Worm (Caenorhabditis elegans) whole organism, L4 larva: Measurements from ENCODE around the gene col-158.
A peak's percentile ranks its signal among the peaks of the same experiment; 100 is the strongest.

Source experiments
- F10B5.3 ChIP-seq: sonication (generic microtip); optimal IDR thresholded peaks from 2 replicates; lab custom pipeline; 2016; ENCODE audit warnings: mild to moderate bottlenecking, missing genetic modification characterization, missing compliant biosample characterization
- T20F7.1 ChIP-seq: fragments of 200-800 bp; sonication (Bioruptor generic); optimal IDR thresholded peaks from 2 replicates; lab custom pipeline; 2018; ENCODE audit warnings: mild to moderate bottlenecking, missing genetic modification characterization, missing compliant biosample characterization
- Y75B8A.6 ChIP-seq: fragments of 200-800 bp; sonication (Bioruptor generic); IDR thresholded peaks from 2 replicates; pipeline ENCODE4 v1.3.6; 2022; ENCODE audit warnings: missing genetic modification reagents, missing genetic modification characterization, missing compliant biosample characterization
- ZK337.2 ChIP-seq: fragments of 200-800 bp; sonication (Bioruptor generic); IDR thresholded peaks from 2 replicates; pipeline ENCODE4 v1.3.6; 2022; ENCODE audit warnings: missing genetic modification reagents, missing genetic modification characterization, missing compliant biosample characterization
- aha-1 ChIP-seq: fragments of 150-350 bp; peaks from one replicate; lab custom pipeline; 2014; ENCODE audit warnings: missing biosample characterization, missing genetic modification characterization
- ama-1 ChIP-seq: fragments of 150-350 bp; optimal IDR thresholded peaks from 2 replicates; lab custom pipeline; 2014; ENCODE audit warnings: inconsistent platforms, mixed read lengths
- ceh-32 ChIP-seq: sonication (generic microtip); optimal IDR thresholded peaks from 2 replicates; lab custom pipeline; 2016; ENCODE audit warnings: mild to moderate bottlenecking, missing genetic modification characterization, missing compliant biosample characterization; ENCODE audit not compliant: poor library complexity
- ceh-82 ChIP-seq: sonication (generic microtip); optimal IDR thresholded peaks from 2 replicates; lab custom pipeline; 2017; ENCODE audit warnings: missing biosample characterization, missing genetic modification characterization
- ces-1 ChIP-seq: fragments of 150-350 bp; sonication (generic microtip); optimal IDR thresholded peaks from 4 replicates; lab custom pipeline; 2014; ENCODE audit warnings: missing biosample characterization, missing genetic modification reagents, missing genetic modification characterization
- cey-2 ChIP-seq: sonication (generic microtip); optimal IDR thresholded peaks from 3 replicates; lab custom pipeline; 2017; ENCODE audit warnings: missing genetic modification characterization, mild to moderate bottlenecking, missing compliant biosample characterization, antibody characterized with exemption, borderline replicate concordance; ENCODE audit not compliant: insufficient read depth
- daf-12 ChIP-seq: fragments of 150-350 bp; optimal IDR thresholded peaks from 2 replicates; lab custom pipeline; 2014; ENCODE audit warnings: missing biosample characterization, missing genetic modification reagents, missing genetic modification characterization
- daf-16 ChIP-seq, 3 experiments: sonication (generic microtip); optimal IDR thresholded peaks; 2 replicates each; lab custom pipeline; 2016 to 2017; ENCODE audit warnings: missing genetic modification characterization in 3 of 3, missing genetic modification reagents in 3 of 3, mild to moderate bottlenecking in 2 of 3, missing compliant biosample characterization in 2 of 3, missing biosample characterization in 1 of 3, moderate library complexity in 1 of 3
- daf-8 ChIP-seq: fragments of 200-800 bp; sonication (Bioruptor generic); IDR thresholded peaks from 2 replicates; pipeline ENCODE4 v1.3.6; 2022; ENCODE audit warnings: missing genetic modification characterization, missing compliant biosample characterization
- dmd-6 ChIP-seq: fragments of 200-800 bp; sonication (Bioruptor generic); IDR thresholded peaks from 2 replicates; pipeline ENCODE4 v1.3.6; 2022; ENCODE audit warnings: missing genetic modification reagents, missing genetic modification characterization, missing compliant biosample characterization
- duxl-1 ChIP-seq: sonication (generic microtip); optimal IDR thresholded peaks from 2 replicates; lab custom pipeline; 2016; ENCODE audit warnings: mild to moderate bottlenecking, missing genetic modification characterization, moderate library complexity, missing compliant biosample characterization; ENCODE audit not compliant: poor library complexity
- dve-1 ChIP-seq: sonication (generic microtip); optimal IDR thresholded peaks from 2 replicates; lab custom pipeline; 2017; ENCODE audit warnings: antibody characterized with exemption, mild to moderate bottlenecking, missing genetic modification characterization, missing compliant biosample characterization; ENCODE audit not compliant: insufficient read depth
- egl-43 ChIP-seq: fragments of 200-800 bp; sonication (Bioruptor generic); IDR thresholded peaks from 2 replicates; pipeline ENCODE4 v1.3.6; 2022; ENCODE audit warnings: missing genetic modification reagents, missing genetic modification characterization, missing compliant biosample characterization
- hif-1 ChIP-seq, 2 experiments: sonication (generic microtip); optimal IDR thresholded peaks; 2 replicates each; lab custom pipeline; 2016 to 2017; ENCODE audit warnings: missing compliant biosample characterization in 2 of 2, missing genetic modification characterization in 2 of 2, missing genetic modification reagents in 2 of 2, missing genotype in 2 of 2, mild to moderate bottlenecking in 1 of 2
- hlh-11 ChIP-seq: fragments of 200-800 bp; sonication (Bioruptor generic); optimal IDR thresholded peaks from 2 replicates; lab custom pipeline; 2018; ENCODE audit warnings: mild to moderate bottlenecking, missing genetic modification characterization, missing compliant biosample characterization
- hlh-30 ChIP-seq: sonication (generic microtip); optimal IDR thresholded peaks from 2 replicates; lab custom pipeline; 2017; ENCODE audit warnings: antibody characterized with exemption, mild to moderate bottlenecking, missing genetic modification characterization, missing compliant biosample characterization; ENCODE audit not compliant: insufficient read depth
- hmg-1.1 ChIP-seq: fragments of 200-800 bp; sonication (Bioruptor generic); IDR thresholded peaks from 2 replicates; pipeline ENCODE4 v1.3.6; 2022; ENCODE audit warnings: missing genetic modification reagents, missing genetic modification characterization, missing compliant biosample characterization
- lim-7 ChIP-seq: fragments of 200-800 bp; sonication (Bioruptor generic); IDR thresholded peaks from 2 replicates; pipeline ENCODE4 v1.3.6; 2022; ENCODE audit warnings: missing genetic modification characterization, missing compliant biosample characterization
- lin-15B ChIP-seq: fragments of 150-350 bp; sonication (generic microtip); optimal IDR thresholded peaks from 3 replicates; lab custom pipeline; 2014; ENCODE audit warnings: missing biosample characterization, missing genetic modification characterization
- lin-38 ChIP-seq: fragments of 200-800 bp; sonication (Bioruptor generic); IDR thresholded peaks from 2 replicates; pipeline ENCODE4 v1.3.6; 2022; ENCODE audit warnings: missing genetic modification reagents, missing genetic modification characterization, missing compliant biosample characterization
- lin-39 ChIP-seq: fragments of 150-350 bp; optimal IDR thresholded peaks from 2 replicates; lab custom pipeline; 2014; ENCODE audit warnings: missing biosample characterization, missing genetic modification reagents, missing genetic modification characterization
- lsy-2 ChIP-seq, 2 experiments: fragments of 150-350 bp in 1 of 2; sonication (generic microtip) in 1 of 2; optimal IDR thresholded peaks; 2 replicates each; lab custom pipeline; 2014 to 2017; ENCODE audit warnings: missing biosample characterization in 2 of 2, missing genetic modification characterization in 2 of 2
- madf-9 ChIP-seq: fragments of 200-800 bp; sonication (Bioruptor generic); conservative IDR thresholded peaks from 2 replicates; pipeline ENCODE4 v1.3.6; 2022; ENCODE audit warnings: missing genetic modification reagents, missing genetic modification characterization, missing compliant biosample characterization
- mdl-1 ChIP-seq, 2 experiments: fragments of 150-350 bp in 1 of 2; sonication (generic microtip) in 1 of 2; optimal IDR thresholded peaks; 2 replicates each; lab custom pipeline; 2014 to 2017; ENCODE audit warnings: missing biosample characterization in 2 of 2, missing genetic modification characterization in 2 of 2
- mdt-29 ChIP-seq: fragments of 200-800 bp; sonication (Bioruptor generic); IDR thresholded peaks from 2 replicates; pipeline ENCODE4 v1.3.6; 2022; ENCODE audit warnings: missing genetic modification reagents, missing genetic modification characterization, missing compliant biosample characterization
- mxl-3 ChIP-seq: fragments of 200-800 bp; sonication (Bioruptor generic); optimal IDR thresholded peaks from 2 replicates; lab custom pipeline; 2018; ENCODE audit warnings: mild to moderate bottlenecking, missing genetic modification characterization, missing compliant biosample characterization
- nhr-10 ChIP-seq: fragments of 150-350 bp; optimal IDR thresholded peaks from 2 replicates; lab custom pipeline; 2014; ENCODE audit warnings: missing biosample characterization, missing genetic modification characterization
- nhr-102 ChIP-seq: sonication (generic microtip); optimal IDR thresholded peaks from 2 replicates; lab custom pipeline; 2016; ENCODE audit warnings: mild to moderate bottlenecking, missing genetic modification characterization, moderate library complexity, missing compliant biosample characterization
- nhr-11 ChIP-seq: fragments of 150-350 bp; optimal IDR thresholded peaks from 2 replicates; lab custom pipeline; 2014; ENCODE audit warnings: missing biosample characterization, missing genetic modification characterization
- nhr-111 ChIP-seq: fragments of 200-800 bp; sonication (Bioruptor generic); optimal IDR thresholded peaks from 2 replicates; lab custom pipeline; 2018; ENCODE audit warnings: mild to moderate bottlenecking, missing genetic modification characterization, missing compliant biosample characterization
- nhr-28 ChIP-seq: fragments of 150-350 bp; optimal IDR thresholded peaks from 2 replicates; lab custom pipeline; 2014; ENCODE audit warnings: missing biosample characterization, missing genetic modification characterization
- nhr-41 ChIP-seq: fragments of 200-800 bp; sonication (Bioruptor generic); IDR thresholded peaks from 2 replicates; pipeline ENCODE4 v1.3.6; 2022; ENCODE audit warnings: missing genetic modification reagents, missing genetic modification characterization, missing compliant biosample characterization
- nhr-6 ChIP-seq: fragments of 150-350 bp; optimal IDR thresholded peaks from 2 replicates; lab custom pipeline; 2014; ENCODE audit warnings: missing biosample characterization, missing genetic modification characterization
- nhr-77 ChIP-seq: fragments of 150-350 bp; optimal IDR thresholded peaks from 2 replicates; lab custom pipeline; 2014; ENCODE audit warnings: missing biosample characterization, missing genetic modification characterization
- pha-4 ChIP-seq, 2 experiments: fragments of 150-350 bp in 1 of 2; fragments of 200-800 bp in 1 of 2; sonication (Bioruptor generic) in 1 of 2; IDR thresholded peaks in 1 of 2; optimal IDR thresholded peaks in 1 of 2; 2 replicates each; pipeline versions ENCODE4 v1.3.6 to Lab custom; 2014 to 2022; ENCODE audit warnings: missing genetic modification characterization in 2 of 2, missing genetic modification reagents in 2 of 2, missing biosample characterization in 1 of 2, missing compliant biosample characterization in 1 of 2
- php-3 ChIP-seq: fragments of 200-800 bp; sonication (Bioruptor generic); IDR thresholded peaks from 2 replicates; pipeline ENCODE4 v1.3.6; 2022; ENCODE audit warnings: missing genetic modification reagents, missing genetic modification characterization, missing compliant biosample characterization
- pqm-1 ChIP-seq: sonication (generic microtip); optimal IDR thresholded peaks from 2 replicates; lab custom pipeline; 2017; ENCODE audit warnings: missing biosample characterization, missing genetic modification characterization
- sdz-12 ChIP-seq: fragments of 200-800 bp; sonication (Bioruptor generic); optimal IDR thresholded peaks from 2 replicates; lab custom pipeline; 2018; ENCODE audit warnings: mild to moderate bottlenecking, missing genetic modification characterization, missing compliant biosample characterization
- set-16 ChIP-seq: fragments of 200-800 bp; sonication (Bioruptor generic); IDR thresholded peaks from 2 replicates; pipeline ENCODE4 v1.3.6; 2022; ENCODE audit warnings: missing genetic modification reagents, missing genetic modification characterization, missing compliant biosample characterization
- skn-1 ChIP-seq: fragments of 150-350 bp; optimal IDR thresholded peaks from 2 replicates; lab custom pipeline; 2014; ENCODE audit warnings: missing biosample characterization, missing genetic modification characterization
- spr-1 ChIP-seq: sonication (generic microtip); optimal IDR thresholded peaks from 2 replicates; lab custom pipeline; 2016; ENCODE audit warnings: mild to moderate bottlenecking, missing genetic modification characterization, missing compliant biosample characterization
- tag-97 ChIP-seq: fragments of 200-800 bp; sonication (Bioruptor generic); IDR thresholded peaks from 2 replicates; pipeline ENCODE4 v1.3.6; 2022; ENCODE audit warnings: missing genetic modification characterization, missing compliant biosample characterization
- zfp-2 ChIP-seq: sonication (generic microtip); optimal IDR thresholded peaks from 2 replicates; lab custom pipeline; 2016; ENCODE audit warnings: mild to moderate bottlenecking, missing genetic modification characterization, missing compliant biosample characterization
- zfp-3 ChIP-seq: fragments of 200-800 bp; sonication (Bioruptor generic); conservative IDR thresholded peaks from 2 replicates; pipeline ENCODE4 v1.3.6; 2022; ENCODE audit warnings: missing genetic modification reagents, missing genetic modification characterization, missing compliant biosample characterization
- zip-2 ChIP-seq: fragments of 150-350 bp; optimal IDR thresholded peaks from 2 replicates; lab custom pipeline; 2014; ENCODE audit warnings: missing biosample characterization, missing genetic modification characterization
- ztf-7 ChIP-seq: fragments of 150-350 bp; optimal IDR thresholded peaks from 2 replicates; lab custom pipeline; 2014; ENCODE audit warnings: missing biosample characterization, missing genetic modification characterization

Gene col-158

DNA sequence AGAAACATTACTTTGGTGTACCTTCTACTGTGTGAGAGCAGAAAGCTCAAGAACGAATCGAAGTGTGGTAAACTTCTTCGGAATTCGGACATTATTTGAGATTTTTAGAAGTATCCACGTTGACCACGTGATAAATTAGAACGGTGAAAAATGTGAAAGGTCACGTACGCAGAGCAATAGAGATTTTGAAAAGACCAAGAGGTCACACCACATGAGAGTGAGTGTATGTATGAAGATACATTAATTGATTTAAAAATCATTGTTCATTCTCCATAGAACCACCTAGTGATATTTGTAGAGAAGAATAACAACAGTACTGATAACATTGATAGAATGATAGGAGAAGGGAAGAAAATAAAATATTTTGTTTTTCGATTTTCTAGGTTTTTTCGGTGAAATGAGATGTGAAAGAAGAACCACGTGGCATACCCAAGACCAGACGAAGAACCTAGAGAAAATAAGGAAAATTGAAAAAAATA lies 6.9 kb upstream of the col-158 start, which contains the start of gene pyc-1:
pyc-1 (minus strand) TSS at position 69 of the 479 bp plus-strand sequence.
- TF ChIP-seq cey-2 (tag; lab: Kevin White, UChicago) (no peak), mdl-1 (tag; optimal IDR thresholded peaks at IDR 0.05; lab: Kevin White, UChicago) (peak in 1 of 2 experiments; percentile 47), zfp-3 (GFP tag; lab: Robert Waterston, UW) (peak; percentile 64), nhr-28 (tag; lab: Kevin White, UChicago) (peak; percentile 84), T20F7.1 (GFP tag; lab: Kevin White, UChicago) (peak; percentile 66), nhr-11 (tag; lab: Kevin White, UChicago) (peak; percentile 23), F10B5.3 (no peak), skn-1 (no peak), ceh-32 (tag; lab: Kevin White, UChicago) (no peak), nhr-41 (no peak), dmd-6 (GFP tag; lab: Robert Waterston, UW) (peak; percentile 47), nhr-6 (tag; lab: Kevin White, UChicago) (peak; percentile 47), aha-1 (tag; lab: Kevin White, UChicago) (peak; percentile 92), dve-1 (tag; lab: Kevin White, UChicago) (peak; percentile 76), nhr-111 (GFP tag; lab: Kevin White, UChicago) (no peak), ceh-82 (tag; lab: Kevin White, UChicago) (no peak), daf-16 (GFP tag; optimal IDR thresholded peaks at IDR 0.05; lab: Kevin White, UChicago) (no peak), daf-16 (tag; optimal IDR thresholded peaks at IDR 0.05; lab: Kevin White, UChicago) (peak; percentile 91), ces-1 (no peak), pha-4 (GFP tag; IDR thresholded peaks at IDR 0.05; lab: Robert Waterston, UW) (0 out of 2 replicates have a peak, but pooled peaks have one; percentile 10), pha-4 (tag; optimal IDR thresholded peaks at IDR 0.05; lab: Kevin White, UChicago) (no peak), lim-7 (GFP tag; lab: Robert Waterston, UW) (no peak), lsy-2 (tag; optimal IDR thresholded peaks at IDR 0.05; lab: Kevin White, UChicago) (peak in 1 of 2 experiments; percentile 51), php-3 (GFP tag; lab: Robert Waterston, UW) (no peak), lin-38 (peak; percentile 28), daf-12 (no peak), daf-8 (GFP tag; lab: Robert Waterston, UW) (no peak), madf-9 (no peak), nhr-102 (no peak), hif-1 (tag; optimal IDR thresholded peaks at IDR 0.05; lab: Kevin White, UChicago) (peak; percentile 74 to 95), nhr-77 (tag; lab: Kevin White, UChicago) (peak; percentile 90), lin-15B (tag; lab: Kevin White, UChicago) (no peak), hlh-30 (tag; lab: Kevin White, UChicago) (peak; percentile 71), tag-97 (no peak), Y75B8A.6 (GFP tag; lab: Robert Waterston, UW) (no peak), spr-1 (tag; lab: Kevin White, UChicago) (no peak), zfp-2 (tag; lab: Kevin White, UChicago) (no peak), mxl-3 (peak; percentile 15), hlh-11 (tag; lab: Kevin White, UChicago) (peak; percentile 66), sdz-12 (GFP tag; lab: Kevin White, UChicago) (no peak), ztf-7 (no peak), egl-43 (GFP tag; lab: Robert Waterston, UW) (no peak), ZK337.2 (GFP tag; lab: Robert Waterston, UW) (no peak), duxl-1 (tag; lab: Kevin White, UChicago) (no peak), lin-39 (tag; lab: Kevin White, UChicago) (no peak), mdt-29 (peak; percentile 23; the same call in 1 of the 2 replicates), nhr-10 (tag; lab: Kevin White, UChicago) (peak; percentile 90), zip-2 (tag; lab: Kevin White, UChicago) (peak; percentile 21), set-16 (no peak), ama-1 (lab: Kevin White, UChicago) (no peak), hmg-1.1 (GFP tag; lab: Robert Waterston, UW) (no peak), pqm-1 (tag; lab: Kevin White, UChicago) (peak; percentile 10)
